Worm (Caenorhabditis elegans) whole organism, L4 larva: Measurements from ENCODE around the gene vit-3.

Experiments
- egl-43 ChIP-seq: fragments of 200-800 bp; sonication (Bioruptor generic); IDR thresholded peaks from 2 replicates; pipeline ENCODE4 v1.3.6; 2022; ENCODE audit warnings: missing genetic modification reagents, missing genetic modification characterization, missing compliant biosample characterization
- fos-1 ChIP-seq: fragments of 150-350 bp; optimal IDR thresholded peaks from 2 replicates; lab custom pipeline; 2014; ENCODE audit warnings: missing biosample characterization, missing genetic modification characterization
- nhr-237 ChIP-seq: sonication (generic microtip); optimal IDR thresholded peaks from 2 replicates; lab custom pipeline; 2017; ENCODE audit warnings: missing biosample characterization, missing genetic modification characterization
- pha-4 ChIP-seq, 2 experiments: fragments of 150-350 bp in 1 of 2; fragments of 200-800 bp in 1 of 2; sonication (Bioruptor generic) in 1 of 2; IDR thresholded peaks in 1 of 2; optimal IDR thresholded peaks in 1 of 2; 2 replicates each; pipeline versions ENCODE4 v1.3.6 to Lab custom; 2014 to 2022; ENCODE audit warnings: missing genetic modification characterization in 2 of 2, missing genetic modification reagents in 2 of 2, missing biosample characterization in 1 of 2, missing compliant biosample characterization in 1 of 2
- php-3 ChIP-seq: fragments of 200-800 bp; sonication (Bioruptor generic); IDR thresholded peaks from 2 replicates; pipeline ENCODE4 v1.3.6; 2022; ENCODE audit warnings: missing genetic modification reagents, missing genetic modification characterization, missing compliant biosample characterization
- unc-39 ChIP-seq: sonication (generic microtip); optimal IDR thresholded peaks from 2 replicates; lab custom pipeline; 2017; ENCODE audit warnings: missing biosample characterization, missing genetic modification characterization

ce11 chrX:3538067-3538466 lies 34.3 kb downstream of the vit-3 start:
- TF ChIP-seq unc-39 (tag; lab: Kevin White, UChicago) (no peak), pha-4 (GFP tag; IDR thresholded peaks at IDR 0.05; lab: Robert Waterston, UW) (no peak), pha-4 (tag; optimal IDR thresholded peaks at IDR 0.05; lab: Kevin White, UChicago) (no peak), egl-43 (GFP tag; lab: Robert Waterston, UW) (no peak), nhr-237 (tag; lab: Kevin White, UChicago) (no peak), php-3 (GFP tag; lab: Robert Waterston, UW) (no peak), fos-1 (no peak)
